Fruit fly (Drosophila melanogaster) whole organism, embryonic: ENCODE results near the gene swa.

Experiments used
- CG15073 ChIP-seq: fragments of 200-800 bp; sonication (Bioruptor generic); optimal IDR thresholded peaks from 2 replicates; lab custom pipeline; 2016; ENCODE audit warnings: missing biosample characterization, missing genetic modification characterization
- CG7745 ChIP-seq: fragments of 200-800 bp; sonication (Bioruptor generic); optimal IDR thresholded peaks from 2 replicates; lab custom pipeline; 2018; ENCODE audit warnings: missing biosample characterization, mild to moderate bottlenecking, missing genetic modification characterization, moderate library complexity
- CG8089 ChIP-seq: fragments of 200-800 bp; sonication (Bioruptor generic); optimal IDR thresholded peaks from 3 replicates; lab custom pipeline; 2016; ENCODE audit warnings: missing biosample characterization, missing genetic modification characterization
- CG8478 ChIP-seq: fragments of >200 bp; optimal IDR thresholded peaks from 2 replicates; lab custom pipeline; 2018
- CG8924 ChIP-seq: fragments of 200-800 bp; optimal IDR thresholded peaks from 3 replicates; lab custom pipeline; 2019; ENCODE audit warnings: missing biosample characterization, mild to moderate bottlenecking, missing genetic modification characterization, moderate library complexity
- insv ChIP-seq, 2 experiments: fragments of 200-800 bp; sonication (Bioruptor generic); optimal IDR thresholded peaks; 3 replicates each; lab custom pipeline; 2016 to 2018; ENCODE audit warnings: missing biosample characterization in 2 of 2, missing genetic modification characterization in 2 of 2
- pho ChIP-seq: fragments of 200-800 bp; sonication (Bioruptor generic); optimal IDR thresholded peaks from 2 replicates; lab custom pipeline; 2016; ENCODE audit warnings: missing biosample characterization, missing genetic modification characterization
- sna ChIP-seq: fragments of 200-800 bp; sonication (Bioruptor generic); IDR thresholded peaks from 2 replicates; pipeline ENCODE4 v1.3.6; 2022; ENCODE audit warnings: missing biosample characterization, missing genetic modification characterization; ENCODE audit not compliant: partially characterized antibody
- so ChIP-seq: fragments of 200-800 bp; sonication (Bioruptor generic); IDR thresholded peaks from 3 replicates; pipeline ENCODE4 v1.3.6; 2022; ENCODE audit warnings: missing biosample characterization, missing genetic modification characterization
- usp ChIP-seq: fragments of >200 bp; optimal IDR thresholded peaks from 2 replicates; lab custom pipeline; 2017; ENCODE audit warnings: missing biosample characterization, missing genetic modification characterization

- TF ChIP-seq CG8924 (tag; lab: Kevin White, UChicago): no peak
- TF ChIP-seq so (GFP tag; lab: Robert Waterston, UW): no peak
- TF ChIP-seq CG7745: no peak
- no peak for TF ChIP-seq pho
- TF ChIP-seq CG8089 (GFP tag; lab: Kevin White, UChicago): no peak
- TF ChIP-seq sna (GFP tag; lab: Robert Waterston, UW): no peak
- TF ChIP-seq usp: no peak
- no peak for TF ChIP-seq CG8478
- TF ChIP-seq insv (GFP tag; optimal IDR thresholded peaks at IDR 0.05; lab: Kevin White, UChicago): no peak
- TF ChIP-seq CG15073 (GFP tag; lab: Kevin White, UChicago): no peak
Observed at dm6 chrX:6315583-6315982, 49.9 kb downstream of the swa start.
